Fruit fly (Drosophila melanogaster): Measurements from ENCODE around the gene CG4408.

dm6 chr3R:23320251-23320650 is 43.1 kb downstream of the CG4408 start:
- no peak for TF ChIP-seq CG13204 (GFP tag; optimal IDR thresholded peaks at IDR 0.05)
- TF ChIP-seq CG14655 (GFP tag; optimal IDR thresholded peaks at IDR 0.05): no peak
- no peak for TF ChIP-seq Pif1A (GFP tag; optimal IDR thresholded peaks at IDR 0.05)
- TF ChIP-seq CG8301 (tag; optimal IDR thresholded peaks at IDR 0.05): no peak
- TF ChIP-seq CG10348 (GFP tag; IDR thresholded peaks at IDR 0.05): no peak
- no peak for TF ChIP-seq gl (tag; optimal IDR thresholded peaks at IDR 0.05)
- no peak for TF ChIP-seq EcR (GFP tag; optimal IDR thresholded peaks at IDR 0.05)
- no peak for TF ChIP-seq CG17806 (tag; optimal IDR thresholded peaks at IDR 0.05)
